Fruit fly (Drosophila melanogaster): ENCODE data around the gene eIF3i.

- TF ChIP-seq CG11762 (GFP tag; optimal IDR thresholded peaks at IDR 0.05; ENCODE audit: insufficient read depth) (no peak), Sox14 (GFP tag; optimal IDR thresholded peaks at IDR 0.05) (no peak), CG1621 (tag; optimal IDR thresholded peaks at IDR 0.05) (no peak), lz (GFP tag; optimal IDR thresholded peaks at IDR 0.05) (no peak)
Observed at dm6 chr2L:4950667-4951066, 16.9 kb downstream of the eIF3i start, which contains the start of gene Jon25Biii.
